Fruit fly (Drosophila melanogaster): ENCODE results near the gene Tps1.

DNA sequence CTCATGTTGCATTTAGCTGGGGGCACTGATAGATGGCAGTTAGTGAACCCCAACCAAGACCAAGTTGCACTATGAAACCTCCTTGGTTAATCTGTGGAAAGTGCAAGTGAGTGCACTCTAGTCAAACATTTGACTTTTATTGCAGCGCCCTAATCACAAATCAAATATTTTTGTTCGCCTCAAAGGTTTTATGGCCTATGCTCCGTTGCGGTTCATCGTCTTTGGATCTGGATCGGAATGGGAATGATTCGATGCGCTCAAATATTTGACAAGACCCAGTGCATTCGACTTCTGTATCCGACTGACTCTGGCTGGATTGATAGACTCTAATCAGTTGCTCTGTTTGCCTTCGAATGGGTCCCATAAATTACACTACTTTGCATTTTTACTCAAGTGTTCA lies 23.2 kb upstream of the Tps1 start:
- TF ChIP-seq CG8478 (optimal IDR thresholded peaks at IDR 0.05): no peak
- no peak for TF ChIP-seq CTCF (optimal IDR thresholded peaks at IDR 0.05)
